Worm (Caenorhabditis elegans): Measurements from ENCODE around the gene srsx-28.

Gene srsx-28

DNA sequence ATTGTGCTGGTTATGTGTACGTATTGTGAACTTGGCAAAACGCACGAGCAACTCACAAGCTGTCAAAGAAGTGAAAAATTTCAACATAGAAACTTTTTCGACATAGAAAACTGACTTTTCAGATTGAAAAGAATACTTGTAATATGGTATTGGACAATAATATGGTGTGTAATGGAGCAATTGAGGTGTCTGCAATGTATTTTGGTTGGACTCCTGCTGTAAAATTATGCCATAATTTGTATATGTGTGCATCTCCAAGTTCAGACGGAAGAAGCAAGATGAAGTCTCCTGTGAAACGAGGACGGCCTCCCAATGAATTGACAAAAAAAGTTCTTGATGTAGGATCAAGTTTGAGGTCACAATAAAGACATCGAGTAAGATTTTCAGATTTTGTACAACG, 31.4 kb downstream of the srsx-28 start:
- TF ChIP-seq nhr-11 (tag; optimal IDR thresholded peaks at IDR 0.05), result no peak
- TF ChIP-seq pha-4 (tag; optimal IDR thresholded peaks at IDR 0.05), result no peak
- no peak for TF ChIP-seq jun-1 (tag; optimal IDR thresholded peaks at IDR 0.05)
- no peak for TF ChIP-seq lsy-12 (tag; optimal IDR thresholded peaks at IDR 0.05)
- TF ChIP-seq ceh-82 (tag; optimal IDR thresholded peaks at IDR 0.05), result no peak
- no peak for TF ChIP-seq daf-12 (tag; optimal IDR thresholded peaks at IDR 0.05)
- no peak for TF ChIP-seq nhr-43 (tag; optimal IDR thresholded peaks at IDR 0.05; ENCODE audit: poor library complexity, severe bottlenecking)
- no peak for TF ChIP-seq R02D3.7 (tag; optimal IDR thresholded peaks at IDR 0.05)
- no peak for TF ChIP-seq lin-15B (tag; optimal IDR thresholded peaks at IDR 0.05)
- no peak for TF ChIP-seq ceh-9 (tag; optimal IDR thresholded peaks at IDR 0.05)
- TF ChIP-seq ama-1 (optimal IDR thresholded peaks at IDR 0.05), result no peak
- TF ChIP-seq nhr-237 (tag; optimal IDR thresholded peaks at IDR 0.05), result no peak
- TF ChIP-seq nhr-23 (tag; optimal IDR thresholded peaks at IDR 0.05), result no peak
- TF ChIP-seq hmg-11 (tag; optimal IDR thresholded peaks at IDR 0.05), result no peak
- TF ChIP-seq fos-1 (tag; optimal IDR thresholded peaks at IDR 0.05), result no peak
- TF ChIP-seq nhr-12 (tag; optimal IDR thresholded peaks at IDR 0.05), result no peak
- TF ChIP-seq mml-1 (tag; optimal IDR thresholded peaks at IDR 0.05), result no peak
- no peak for TF ChIP-seq unc-62 (GFP tag; optimal IDR thresholded peaks at IDR 0.05)

DNA sequence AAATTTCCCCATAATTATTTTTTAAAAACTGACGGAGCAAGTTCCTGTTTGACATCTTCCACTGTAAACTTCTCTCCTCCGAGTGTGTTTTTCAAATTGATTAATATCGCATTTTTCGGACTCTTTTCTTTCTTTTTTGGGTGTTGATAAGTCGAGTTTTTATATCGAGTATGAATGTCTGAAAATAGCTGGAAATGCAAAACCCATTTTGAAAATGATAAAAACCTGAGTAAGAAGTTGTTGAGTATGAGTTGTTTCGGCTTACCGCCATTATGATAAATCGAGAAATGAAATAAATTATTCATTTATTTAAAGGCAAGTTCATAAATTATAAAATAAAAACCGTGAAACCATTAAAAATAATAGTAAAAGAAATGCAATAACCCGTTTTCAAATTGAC, 33.3 kb downstream of the srsx-28 start, which contains the start of gene ZK856.18:
TSS of gene ZK856.18 (minus strand) at position 289 of the 400 bp plus-strand sequence.
- TF ChIP-seq lsy-12 (tag; optimal IDR thresholded peaks at IDR 0.05), result no peak
- no peak for TF ChIP-seq nhr-237 (tag; optimal IDR thresholded peaks at IDR 0.05)
- no peak for TF ChIP-seq ZK546.5 (tag; optimal IDR thresholded peaks at IDR 0.05)
- no peak for TF ChIP-seq sea-2 (GFP tag; optimal IDR thresholded peaks at IDR 0.05)
- no peak for TF ChIP-seq nhr-25 (tag; optimal IDR thresholded peaks at IDR 0.05)
- no peak for TF ChIP-seq jun-1 (tag; optimal IDR thresholded peaks at IDR 0.05)
- TF ChIP-seq elt-3 (tag; optimal IDR thresholded peaks at IDR 0.05), result no peak
- no peak for TF ChIP-seq nhr-43 (tag; optimal IDR thresholded peaks at IDR 0.05; ENCODE audit: poor library complexity, severe bottlenecking)
- no peak for TF ChIP-seq unc-62 (GFP tag; optimal IDR thresholded peaks at IDR 0.05)
- TF ChIP-seq mml-1 (tag; optimal IDR thresholded peaks at IDR 0.05), result no peak
- no peak for TF ChIP-seq snpc-4 (tag; optimal IDR thresholded peaks at IDR 0.05)
- TF ChIP-seq lin-39 (tag; optimal IDR thresholded peaks at IDR 0.05), result no peak
- no peak for TF ChIP-seq ztf-4 (tag; optimal IDR thresholded peaks at IDR 0.05)
- TF ChIP-seq lin-15B (tag; optimal IDR thresholded peaks at IDR 0.05), result no peak
- TF ChIP-seq aly-2 (tag; optimal IDR thresholded peaks at IDR 0.05), result no peak
- no peak for TF ChIP-seq ztf-11 (tag; optimal IDR thresholded peaks at IDR 0.05)

ce11 chrV:10190081-10190556, 37.7 kb downstream of the srsx-28 start, which contains the start of gene ZK856.5:
ZK856.5 (minus strand) TSS chrV:10190131.
- peak; percentile 14 for TF ChIP-seq pha-4 (tag; optimal IDR thresholded peaks at IDR 0.05)
- TF ChIP-seq egl-27 (tag; optimal IDR thresholded peaks at IDR 0.05), result no peak
- TF ChIP-seq skn-1 (tag; optimal IDR thresholded peaks at IDR 0.05), result no peak
- TF ChIP-seq tbx-2 (tag; optimal IDR thresholded peaks at IDR 0.05), result no peak
- peak; percentile 91 for TF ChIP-seq elt-2 (tag; optimal IDR thresholded peaks at IDR 0.05)
- TF ChIP-seq fkh-10 (GFP tag; optimal IDR thresholded peaks at IDR 0.05), result no peak
- TF ChIP-seq lin-39 (tag; optimal IDR thresholded peaks at IDR 0.05), result no peak
- peak; percentile 94 for TF ChIP-seq pqm-1 (tag; optimal IDR thresholded peaks at IDR 0.05)
- TF ChIP-seq nhr-237 (tag; optimal IDR thresholded peaks at IDR 0.05), result no peak

DNA sequence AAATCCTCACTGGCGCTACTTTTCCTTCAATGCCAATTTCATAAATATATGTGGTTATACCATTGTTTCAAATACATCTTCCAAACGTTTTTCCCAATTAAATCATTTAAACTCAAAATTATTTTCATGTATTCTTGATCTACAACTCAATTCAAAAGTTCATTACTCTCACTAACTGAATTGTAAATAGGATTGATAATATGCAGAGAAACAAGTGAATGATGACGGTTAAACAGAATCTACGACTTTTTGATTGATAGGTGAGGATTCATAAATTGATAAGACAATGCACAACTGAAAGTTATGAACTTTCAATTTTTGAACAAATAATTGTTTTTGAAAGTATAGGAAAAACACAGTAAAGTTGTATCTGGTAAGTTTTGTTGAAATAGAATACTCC, 38.9 kb downstream of the srsx-28 start:
- TF ChIP-seq elt-2 (tag; optimal IDR thresholded peaks at IDR 0.05) (peak; percentile 22), zag-1 (tag; optimal IDR thresholded peaks at IDR 0.05) (no peak), nhr-77 (tag; optimal IDR thresholded peaks at IDR 0.05) (no peak)

- TF ChIP-seq ceh-16 (tag; optimal IDR thresholded peaks at IDR 0.05) (no peak), ZK546.5 (tag; optimal IDR thresholded peaks at IDR 0.05) (no peak), ceh-28 (tag; optimal IDR thresholded peaks at IDR 0.05) (no peak), nhr-76 (tag; optimal IDR thresholded peaks at IDR 0.05) (no peak), mml-1 (tag; optimal IDR thresholded peaks at IDR 0.05) (no peak), nhr-77 (tag; optimal IDR thresholded peaks at IDR 0.05) (no peak), elt-3 (tag; optimal IDR thresholded peaks at IDR 0.05) (no peak), lin-39 (tag; optimal IDR thresholded peaks at IDR 0.05) (no peak), jun-1 (tag; optimal IDR thresholded peaks at IDR 0.05) (no peak), ztf-4 (tag; optimal IDR thresholded peaks at IDR 0.05) (no peak), lin-15B (tag; optimal IDR thresholded peaks at IDR 0.05) (no peak), fkh-10 (GFP tag; optimal IDR thresholded peaks at IDR 0.05) (no peak), nhr-25 (tag; optimal IDR thresholded peaks at IDR 0.05) (no peak), mdl-1 (tag; optimal IDR thresholded peaks at IDR 0.05) (no peak), R02D3.7 (tag; optimal IDR thresholded peaks at IDR 0.05) (no peak), ceh-82 (tag; optimal IDR thresholded peaks at IDR 0.05) (no peak)
Measured at ce11 chrV:10198386-10198785, 46.0 kb downstream of the srsx-28 start, which contains the start of gene ZK856.6. ZK856.6 (plus strand) TSS chrV:10198686.

Data from whole organism, L3 larva.